Worm (Caenorhabditis elegans) whole organism, midembryonic: ENCODE measurements around the gene clec-62.

Experiments
- T22C8.4 ChIP-seq: fragments of 200-800 bp; sonication (Bioruptor generic); IDR thresholded peaks from 2 replicates; pipeline ENCODE4 v1.3.6; 2022; ENCODE audit warnings: missing genetic modification characterization, missing compliant biosample characterization
- cog-1 ChIP-seq: sonication (generic microtip); optimal IDR thresholded peaks from 2 replicates; lab custom pipeline; 2016; ENCODE audit warnings: missing genetic modification characterization, missing compliant biosample characterization
- flt-1 ChIP-seq: fragments of 200-800 bp; sonication (Bioruptor generic); IDR thresholded peaks from 2 replicates; pipeline ENCODE4 v1.3.6; 2022; ENCODE audit warnings: missing genetic modification characterization, missing compliant biosample characterization
- klf-2 ChIP-seq: fragments of 200-800 bp; sonication (Bioruptor generic); conservative IDR thresholded peaks from 2 replicates; pipeline ENCODE4 v1.3.6; 2022; ENCODE audit warnings: missing genetic modification reagents, missing genetic modification characterization, missing compliant biosample characterization
- med-1 ChIP-seq: sonication (generic microtip); optimal IDR thresholded peaks from 2 replicates; lab custom pipeline; 2017; ENCODE audit warnings: missing genetic modification characterization, mild to moderate bottlenecking, missing compliant biosample characterization, antibody characterized with exemption, missing genetic modification reagents; ENCODE audit not compliant: insufficient read depth
- ref-1 ChIP-seq: fragments of 200-800 bp; sonication (Bioruptor generic); conservative IDR thresholded peaks from 2 replicates; pipeline ENCODE4 v1.3.6; 2022; ENCODE audit warnings: missing genetic modification reagents, missing genetic modification characterization, missing compliant biosample characterization
- tab-1 ChIP-seq: fragments of 200-800 bp; sonication (Bioruptor generic); IDR thresholded peaks from 2 replicates; pipeline ENCODE4 v1.3.6; 2022; ENCODE audit warnings: missing genetic modification characterization, missing compliant biosample characterization
- ztf-23 ChIP-seq: fragments of 200-800 bp; sonication (Bioruptor generic); IDR thresholded peaks from 2 replicates; pipeline ENCODE4 v1.3.6; 2022; ENCODE audit warnings: missing genetic modification reagents, missing genetic modification characterization, missing compliant biosample characterization
- ztf-29 ChIP-seq: fragments of 200-800 bp; sonication (Bioruptor generic); IDR thresholded peaks from 2 replicates; pipeline ENCODE4 v1.3.6; 2022; ENCODE audit warnings: missing genetic modification reagents, missing genetic modification characterization, missing compliant biosample characterization

ce11 chrII:12904174-12904573 is 9.2 kb upstream of the clec-62 start, which contains the start of gene clec-66:
- TF ChIP-seq klf-2 (GFP tag; lab: Robert Waterston, UW) (no peak), med-1 (GFP tag; lab: Kevin White, UChicago) (no peak), ztf-29 (GFP tag; lab: Robert Waterston, UW) (no peak), ztf-23 (GFP tag; lab: Robert Waterston, UW) (no peak), cog-1 (tag; lab: Kevin White, UChicago) (no peak), flt-1 (GFP tag; lab: Robert Waterston, UW) (no peak), tab-1 (no peak), T22C8.4 (GFP tag; lab: Robert Waterston, UW) (no peak), ref-1 (GFP tag; lab: Robert Waterston, UW) (no peak)
